Fruit fly (Drosophila melanogaster) Kc167 (cell line): ENCODE measurements around the gene sicily.

Experiments used
- insv ChIP-seq: fragments of >200 bp; optimal IDR thresholded peaks from 3 replicates; lab custom pipeline; 2018; ENCODE audit warnings: missing external identifiers
- psq ChIP-seq: fragments of >200 bp; optimal IDR thresholded peaks from 2 replicates; lab custom pipeline; 2017; ENCODE audit warnings: missing external identifiers

DNA sequence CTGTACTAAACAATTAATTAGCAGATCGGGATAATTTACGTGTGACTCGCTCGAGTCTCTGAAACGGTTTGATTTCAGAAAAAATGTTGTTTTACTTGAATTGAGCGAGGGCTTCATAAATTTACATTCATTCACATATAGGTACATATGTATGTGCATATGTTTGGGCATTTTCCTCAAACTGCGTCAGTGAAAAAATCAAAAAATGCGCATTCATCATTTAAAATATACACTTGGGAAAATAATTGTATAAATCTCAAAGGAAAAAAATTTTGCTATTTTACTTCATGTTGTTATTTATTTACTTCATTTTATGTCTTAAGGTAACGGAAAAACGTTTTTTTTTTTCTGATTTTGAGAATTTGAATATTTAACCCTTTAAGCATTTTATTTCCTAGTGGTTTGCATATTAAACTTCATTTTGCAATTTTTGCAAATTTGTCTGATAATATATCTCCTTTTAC lies 15.3 kb downstream of the sicily start, which contains the start of gene CG43156:
- no peak for TF ChIP-seq psq
- no peak for TF ChIP-seq insv (lab: Kevin White, UChicago)
